Worm (Caenorhabditis elegans) whole organism, L1 larva: ENCODE measurements around the gene F47G3.4.

ENCODE experiments used
- C04F5.9 ChIP-seq: sonication (generic microtip); optimal IDR thresholded peaks from 2 replicates; lab custom pipeline; 2016; ENCODE audit warnings: missing genetic modification characterization, missing compliant biosample characterization
- C16A3.4 ChIP-seq: fragments of 150-350 bp; optimal IDR thresholded peaks from 2 replicates; lab custom pipeline; 2014; ENCODE audit warnings: missing biosample characterization, missing genetic modification characterization
- Y116A8C.19 ChIP-seq: sonication (generic microtip); optimal IDR thresholded peaks from 2 replicates; lab custom pipeline; 2016; ENCODE audit warnings: missing compliant biosample characterization, missing genetic modification characterization, borderline replicate concordance
- aha-1 ChIP-seq: fragments of 150-350 bp; optimal IDR thresholded peaks from 2 replicates; lab custom pipeline; 2014; ENCODE audit warnings: missing biosample characterization, missing genetic modification characterization
- aly-2 ChIP-seq: fragments of 150-350 bp; optimal IDR thresholded peaks from 2 replicates; lab custom pipeline; 2014; ENCODE audit warnings: missing biosample characterization, missing genetic modification characterization
- ama-1 ChIP-seq: fragments of 150-350 bp; optimal IDR thresholded peaks from 2 replicates; lab custom pipeline; 2014
- blmp-1 ChIP-seq: fragments of 150-350 bp; optimal IDR thresholded peaks from 2 replicates; lab custom pipeline; 2014; ENCODE audit warnings: missing biosample characterization, missing genetic modification characterization
- ceh-88 ChIP-seq: fragments of 200-800 bp; sonication (Bioruptor generic); IDR thresholded peaks from 2 replicates; pipeline ENCODE4 v1.3.6; 2022; ENCODE audit warnings: missing genetic modification characterization, missing compliant biosample characterization
- ces-1 ChIP-seq: fragments of 150-350 bp; optimal IDR thresholded peaks from 2 replicates; lab custom pipeline; 2014; ENCODE audit warnings: missing biosample characterization, missing genetic modification reagents, missing genetic modification characterization
- dpl-1 ChIP-seq, 3 experiments: fragments of 150-350 bp in 2 of 3; sonication (generic microtip) in 1 of 3; optimal IDR thresholded peaks; 2 replicates each; lab custom pipeline; 2014 to 2017; ENCODE audit warnings: missing biosample characterization in 3 of 3, missing genetic modification characterization in 3 of 3, missing genetic modification reagents in 3 of 3
- dsc-1 ChIP-seq: sonication (generic microtip); optimal IDR thresholded peaks from 2 replicates; lab custom pipeline; 2016; ENCODE audit warnings: mild to moderate bottlenecking, missing genetic modification characterization, missing compliant biosample characterization
- egl-13 ChIP-seq: sonication (generic microtip); optimal IDR thresholded peaks from 2 replicates; lab custom pipeline; 2016; ENCODE audit warnings: missing genotype, missing genetic modification reagents, missing genetic modification characterization, missing compliant biosample characterization
- elt-2 ChIP-seq: sonication (generic microtip); optimal IDR thresholded peaks from 2 replicates; lab custom pipeline; 2016; ENCODE audit warnings: missing genetic modification characterization, mild to moderate bottlenecking, inconsistent platforms, missing compliant biosample characterization, missing genetic modification reagents
- fkh-10 ChIP-seq: sonication (generic microtip); optimal IDR thresholded peaks from 2 replicates; lab custom pipeline; 2017; ENCODE audit warnings: missing biosample characterization, missing genetic modification reagents, missing genetic modification characterization
- fkh-4 ChIP-seq: sonication (generic microtip); optimal IDR thresholded peaks from 2 replicates; lab custom pipeline; 2016; ENCODE audit warnings: missing compliant biosample characterization, missing genetic modification characterization, borderline replicate concordance
- fkh-8 ChIP-seq: sonication (generic microtip); optimal IDR thresholded peaks from 2 replicates; lab custom pipeline; 2016; ENCODE audit warnings: mild to moderate bottlenecking, missing genetic modification characterization, missing compliant biosample characterization
- grh-1 ChIP-seq: fragments of 200-800 bp; sonication (Bioruptor generic); IDR thresholded peaks from 2 replicates; pipeline ENCODE4 v1.3.6; 2022; ENCODE audit warnings: missing genetic modification reagents, missing genetic modification characterization, missing compliant biosample characterization
- hlh-4 ChIP-seq: sonication (generic microtip); optimal IDR thresholded peaks from 2 replicates; lab custom pipeline; 2016; ENCODE audit warnings: mild to moderate bottlenecking, missing genetic modification characterization, missing compliant biosample characterization
- hpl-2 ChIP-seq: fragments of 150-350 bp; optimal IDR thresholded peaks from 2 replicates; lab custom pipeline; 2014; ENCODE audit warnings: missing biosample characterization, missing genetic modification reagents, missing genetic modification characterization
- irx-1 ChIP-seq: sonication (generic microtip); optimal IDR thresholded peaks from 2 replicates; lab custom pipeline; 2016; ENCODE audit warnings: missing genetic modification characterization, missing compliant biosample characterization
- jun-1 ChIP-seq: fragments of 150-350 bp; optimal IDR thresholded peaks from 2 replicates; lab custom pipeline; 2014; ENCODE audit warnings: missing biosample characterization, missing genetic modification reagents, missing genetic modification characterization
- lin-13 ChIP-seq: fragments of 150-350 bp; optimal IDR thresholded peaks from 2 replicates; lab custom pipeline; 2014; ENCODE audit warnings: missing biosample characterization, missing genetic modification reagents, missing genetic modification characterization
- lin-39 ChIP-seq: fragments of 150-350 bp; optimal IDR thresholded peaks from 2 replicates; lab custom pipeline; 2014; ENCODE audit warnings: missing biosample characterization, missing genetic modification reagents, missing genetic modification characterization
- lsy-2 ChIP-seq, 2 experiments: fragments of 150-350 bp; optimal IDR thresholded peaks; 2 replicates each; lab custom pipeline; 2014; ENCODE audit warnings: missing biosample characterization in 2 of 2, missing genetic modification characterization in 2 of 2
- mdl-1 ChIP-seq, 2 experiments: fragments of 150-350 bp; optimal IDR thresholded peaks; 2 replicates each; lab custom pipeline; 2014 to 2017; ENCODE audit warnings: missing biosample characterization in 2 of 2, missing genetic modification characterization in 2 of 2, inconsistent platforms in 1 of 2
- mef-2 ChIP-seq: fragments of 150-350 bp; optimal IDR thresholded peaks from 2 replicates; lab custom pipeline; 2014; ENCODE audit warnings: missing biosample characterization, missing genetic modification characterization
- nhr-11 ChIP-seq: fragments of 150-350 bp; optimal IDR thresholded peaks from 2 replicates; lab custom pipeline; 2014; ENCODE audit warnings: missing biosample characterization, missing genetic modification characterization
- nhr-71 ChIP-seq: sonication (generic microtip); optimal IDR thresholded peaks from 2 replicates; lab custom pipeline; 2016; ENCODE audit warnings: mild to moderate bottlenecking, missing genetic modification characterization, moderate library complexity, missing compliant biosample characterization
- nhr-77 ChIP-seq: fragments of 150-350 bp; optimal IDR thresholded peaks from 2 replicates; lab custom pipeline; 2014; ENCODE audit warnings: missing biosample characterization, missing genetic modification characterization
- pag-3 ChIP-seq: sonication (generic microtip); optimal IDR thresholded peaks from 2 replicates; lab custom pipeline; 2017; ENCODE audit warnings: missing genetic modification characterization, mild to moderate bottlenecking, missing compliant biosample characterization, antibody characterized with exemption, borderline replicate concordance; ENCODE audit not compliant: insufficient read depth
- pax-3 ChIP-seq: fragments of 200-800 bp; sonication (Bioruptor generic); optimal IDR thresholded peaks from 2 replicates; lab custom pipeline; 2018; ENCODE audit warnings: mild to moderate bottlenecking, missing genetic modification characterization, moderate library complexity, missing compliant biosample characterization
- pqm-1 ChIP-seq: sonication (generic microtip); optimal IDR thresholded peaks from 3 replicates; lab custom pipeline; 2017; ENCODE audit warnings: missing biosample characterization, missing genetic modification characterization
- rnt-1 ChIP-seq: sonication (generic microtip); optimal IDR thresholded peaks from 2 replicates; lab custom pipeline; 2016; ENCODE audit warnings: mild to moderate bottlenecking, missing genetic modification characterization, moderate library complexity, missing compliant biosample characterization
- skn-1 ChIP-seq: fragments of 150-350 bp; optimal IDR thresholded peaks from 2 replicates; lab custom pipeline; 2014; ENCODE audit warnings: missing biosample characterization, missing genetic modification characterization
- sup-37 ChIP-seq: fragments of 200-800 bp; sonication (Bioruptor generic); optimal IDR thresholded peaks from 2 replicates; lab custom pipeline; 2018; ENCODE audit warnings: mild to moderate bottlenecking, missing genetic modification characterization, missing compliant biosample characterization
- tbx-2 ChIP-seq: sonication (generic microtip); optimal IDR thresholded peaks from 2 replicates; lab custom pipeline; 2016; ENCODE audit warnings: missing genetic modification characterization, missing compliant biosample characterization
- unc-30 ChIP-seq: sonication (generic microtip); optimal IDR thresholded peaks from 2 replicates; lab custom pipeline; 2017; ENCODE audit warnings: missing biosample characterization, missing genetic modification characterization
- unc-62 ChIP-seq: fragments of 150-350 bp; optimal IDR thresholded peaks from 2 replicates; lab custom pipeline; 2014; ENCODE audit warnings: missing biosample characterization, missing genetic modification reagents, missing genetic modification characterization
- unc-86 ChIP-seq: sonication (generic microtip); optimal IDR thresholded peaks from 2 replicates; lab custom pipeline; 2016; ENCODE audit warnings: missing genetic modification characterization, missing compliant biosample characterization
- unc-98 ChIP-seq: fragments of 200-800 bp; sonication (Bioruptor generic); IDR thresholded peaks from 2 replicates; pipeline ENCODE4 v1.3.6; 2022; ENCODE audit warnings: missing genetic modification characterization, missing compliant biosample characterization
- ztf-11 ChIP-seq, 2 experiments: sonication (generic microtip); optimal IDR thresholded peaks; 2 replicates each; lab custom pipeline; 2016 to 2017; ENCODE audit warnings: missing genetic modification characterization in 2 of 2, missing biosample characterization in 1 of 2, missing compliant biosample characterization in 1 of 2
- ztf-4 ChIP-seq: fragments of 150-350 bp; optimal IDR thresholded peaks from 2 replicates; lab custom pipeline; 2014; ENCODE audit warnings: missing biosample characterization, missing genetic modification characterization

Gene F47G3.4

DNA sequence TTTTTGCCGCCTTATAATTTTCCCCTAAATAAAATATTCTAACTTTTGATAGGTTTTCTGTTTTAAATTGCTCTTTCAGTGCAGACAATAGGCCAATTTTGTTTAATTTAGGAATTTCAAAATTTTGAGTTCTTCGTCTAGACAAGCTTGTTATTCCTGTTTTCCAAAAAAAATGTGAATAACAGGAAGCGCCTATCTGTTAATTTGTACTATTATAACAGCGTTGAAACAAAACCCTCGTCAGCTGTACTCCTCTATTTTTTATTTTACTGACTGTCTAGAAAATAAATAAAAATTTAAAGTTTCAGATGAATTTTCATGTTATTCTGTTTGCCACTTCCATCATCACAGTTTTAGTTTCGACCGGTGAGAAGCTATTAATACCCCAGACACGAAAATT is at the start of gene F47G3.4:
Gene F47G3.4 (plus strand): TSS at position 301 of the 400 bp plus-strand sequence.
- no peak for TF ChIP-seq pax-3 (tag; lab: Kevin White, UChicago)
- TF ChIP-seq unc-62: no peak
- TF ChIP-seq hpl-2 (GFP tag; lab: Kevin White, UChicago): no peak
- TF ChIP-seq unc-86 (tag; lab: Kevin White, UChicago): no peak
- TF ChIP-seq lsy-2 (tag; optimal IDR thresholded peaks at IDR 0.05; lab: Kevin White, UChicago): no peak
- TF ChIP-seq lin-13 (GFP tag; lab: Kevin White, UChicago): no peak
- TF ChIP-seq unc-98 (GFP tag; lab: Robert Waterston, UW): no peak
- TF ChIP-seq ceh-88 (GFP tag; lab: Robert Waterston, UW): no peak
- no peak for TF ChIP-seq nhr-77
- TF ChIP-seq blmp-1 (tag; lab: Kevin White, UChicago): no peak
- no peak for TF ChIP-seq pag-3
- no peak for TF ChIP-seq jun-1 (tag; lab: Kevin White, UChicago)
- no peak for TF ChIP-seq aly-2 (tag; lab: Kevin White, UChicago)
- TF ChIP-seq irx-1 (tag; lab: Kevin White, UChicago): no peak
- no peak for TF ChIP-seq ces-1 (GFP tag; lab: Kevin White, UChicago)

ce11 chrX:2335384-2335783 is 46.0 kb upstream of the F47G3.4 start, which contains the start of gene T01B6.1:
Gene T01B6.1 (plus strand): TSS chrX:2335684.
- TF ChIP-seq irx-1 (tag; lab: Kevin White, UChicago) (no peak), ztf-4 (tag; lab: Kevin White, UChicago) (no peak), pax-3 (tag; lab: Kevin White, UChicago) (no peak), unc-86 (tag; lab: Kevin White, UChicago) (no peak), fkh-8 (tag; lab: Kevin White, UChicago) (no peak), aha-1 (tag; lab: Kevin White, UChicago) (no peak), lin-39 (tag; lab: Kevin White, UChicago) (no peak), mdl-1 (tag; optimal IDR thresholded peaks at IDR 0.05; lab: Kevin White, UChicago) (no peak), pag-3 (no peak), Y116A8C.19 (no peak), ama-1 (lab: Kevin White, UChicago) (no peak), ces-1 (GFP tag; lab: Kevin White, UChicago) (no peak), C16A3.4 (no peak)

- TF ChIP-seq mdl-1 (tag; optimal IDR thresholded peaks at IDR 0.05; lab: Kevin White, UChicago): no peak
- TF ChIP-seq hlh-4 (tag; lab: Kevin White, UChicago): no peak
- no peak for TF ChIP-seq pqm-1
- TF ChIP-seq nhr-71: no peak
Measured at ce11 chrX:2338210-2338609, 43.2 kb upstream of the F47G3.4 start, which contains the start of gene nlp-45. Gene nlp-45 (minus strand): TSS chrX:2338310.

- TF ChIP-seq unc-98 (GFP tag; lab: Robert Waterston, UW): no peak
- no peak for TF ChIP-seq fkh-10 (GFP tag; lab: Kevin White, UChicago)
- no peak for TF ChIP-seq rnt-1 (tag; lab: Kevin White, UChicago)
- no peak for TF ChIP-seq ztf-11 (tag; optimal IDR thresholded peaks at IDR 0.05; lab: Kevin White, UChicago)
- TF ChIP-seq C04F5.9: no peak
- TF ChIP-seq unc-30 (tag; lab: Kevin White, UChicago): no peak
- no peak for TF ChIP-seq ces-1 (GFP tag; lab: Kevin White, UChicago)
- TF ChIP-seq egl-13 (tag; lab: Kevin White, UChicago): no peak
- no peak for TF ChIP-seq nhr-11 (tag; lab: Kevin White, UChicago)
- no peak for TF ChIP-seq mef-2 (tag; lab: Kevin White, UChicago)
- no peak for TF ChIP-seq elt-2 (tag; lab: Kevin White, UChicago)
- TF ChIP-seq unc-86 (tag; lab: Kevin White, UChicago): no peak
- no peak for TF ChIP-seq dsc-1 (tag; lab: Kevin White, UChicago)
- no peak for TF ChIP-seq sup-37
- TF ChIP-seq tbx-2 (tag; lab: Kevin White, UChicago): no peak
- TF ChIP-seq dpl-1 (GFP tag; optimal IDR thresholded peaks at IDR 0.05; lab: Kevin White, UChicago): no peak
- TF ChIP-seq fkh-4 (tag; lab: Kevin White, UChicago): no peak
- no peak for TF ChIP-seq skn-1 (tag; lab: Kevin White, UChicago)
- no peak for TF ChIP-seq grh-1 (GFP tag; lab: Robert Waterston, UW)
Measured at ce11 chrX:2341989-2342388, 39.4 kb upstream of the F47G3.4 start, which contains the start of gene nlp-22. Gene nlp-22 (minus strand): TSS chrX:2342089.
